Worm (Caenorhabditis elegans) whole organism, dauer: ENCODE measurements around the gene dpff-1.

ENCODE experiments used
- unc-62 ChIP-seq: sonication (generic microtip); optimal IDR thresholded peaks from 2 replicates; lab custom pipeline; 2017; ENCODE audit warnings: missing biosample characterization, missing genetic modification reagents, missing genetic modification characterization

Gene dpff-1

ce11 chrIII:5938790-5939452 is 32.8 kb upstream of the dpff-1 start:
- TF ChIP-seq unc-62 (GFP tag; lab: Kevin White, UChicago): no peak

- no peak for TF ChIP-seq unc-62 (GFP tag; lab: Kevin White, UChicago)
These were observed 31.9 kb upstream of the dpff-1 start for ce11 chrIII:5938013-5938412.

ce11 chrIII:5936992-5937391 is 30.8 kb upstream of the dpff-1 start, which contains the start of gene EGAP1.1:
TSS of gene EGAP1.1 (minus strand) at chrIII:5937220.
- no peak for TF ChIP-seq unc-62 (GFP tag; lab: Kevin White, UChicago)

ce11 chrIII:5934138-5934658 is 28.1 kb upstream of the dpff-1 start:
- no peak for TF ChIP-seq unc-62 (GFP tag; lab: Kevin White, UChicago)

- TF ChIP-seq unc-62 (GFP tag; lab: Kevin White, UChicago): no peak
These were observed 26.7 kb upstream of the dpff-1 start, which contains the start of gene zmp-1 for ce11 chrIII:5932853-5933252. TSS of gene zmp-1 (minus strand) at chrIII:5932953.

ce11 chrIII:5931433-5931994 is 25.4 kb upstream of the dpff-1 start, which contains the start of gene EGAP1.5:
TSS of gene EGAP1.5 (plus strand) at chrIII:5931721.
- no peak for TF ChIP-seq unc-62 (GFP tag; lab: Kevin White, UChicago)

ce11 chrIII:5930659-5931058 is 24.5 kb upstream of the dpff-1 start:
- TF ChIP-seq unc-62 (GFP tag; lab: Kevin White, UChicago): no peak

ce11 chrIII:5925724-5926123 is 19.6 kb upstream of the dpff-1 start, which contains the start of the genes dnc-2 and bcl-7:
TSS of gene dnc-2 (minus strand) at chrIII:5925756.
TSS of gene bcl-7 (plus strand) at chrIII:5926086.
- TF ChIP-seq unc-62 (GFP tag; lab: Kevin White, UChicago): no peak

- no peak for TF ChIP-seq unc-62 (GFP tag; lab: Kevin White, UChicago)
These were observed 16.1 kb upstream of the dpff-1 start for ce11 chrIII:5922236-5922635.

ce11 chrIII:5921067-5921678 is 15.0 kb upstream of the dpff-1 start:
- TF ChIP-seq unc-62 (GFP tag; lab: Kevin White, UChicago): no peak

- no peak for TF ChIP-seq unc-62 (GFP tag; lab: Kevin White, UChicago)
These were observed 13.7 kb upstream of the dpff-1 start, which contains the start of the genes tdo-2 and C28H8.2 for ce11 chrIII:5919799-5920387. TSS of gene tdo-2 (minus strand) at chrIII:5919955. TSS of gene C28H8.2 (plus strand) at chrIII:5920322.

- no peak for TF ChIP-seq unc-62 (GFP tag; lab: Kevin White, UChicago)
These were observed 11.3 kb upstream of the dpff-1 start for ce11 chrIII:5917365-5917958.

ce11 chrIII:5915926-5916325 is 9.8 kb upstream of the dpff-1 start:
- TF ChIP-seq unc-62 (GFP tag; lab: Kevin White, UChicago): no peak

ce11 chrIII:5914717-5915116 is 8.6 kb upstream of the dpff-1 start:
- TF ChIP-seq unc-62 (GFP tag; lab: Kevin White, UChicago): no peak

ce11 chrIII:5908408-5908807 is 2.3 kb upstream of the dpff-1 start, which contains the start of gene C28H8.3:
TSS of gene C28H8.3 (plus strand) at chrIII:5908700.
- no peak for TF ChIP-seq unc-62 (GFP tag; lab: Kevin White, UChicago)
